Fruit fly (Drosophila melanogaster) whole organism, adult: Measurements from ENCODE around the gene CG46525.

Experiments
- CG11617 ChIP-seq: fragments of 200-800 bp; sonication (Bioruptor generic); optimal IDR thresholded peaks from 2 replicates; lab custom pipeline; 2017; ENCODE audit warnings: mild to moderate bottlenecking, missing biosample characterization, missing genetic modification reagents, missing genetic modification characterization
- CG14711 ChIP-seq: fragments of 200-800 bp; sonication (Bioruptor generic); optimal IDR thresholded peaks from 2 replicates; lab custom pipeline; 2018; ENCODE audit warnings: missing biosample characterization, mild to moderate bottlenecking, missing genetic modification characterization, moderate library complexity
- CG33017 ChIP-seq: fragments of 200-800 bp; sonication (Bioruptor generic); optimal IDR thresholded peaks from 2 replicates; lab custom pipeline; 2018; ENCODE audit warnings: missing biosample characterization, mild to moderate bottlenecking, missing genetic modification characterization, moderate library complexity
- Clk ChIP-seq: fragments of 200-800 bp; sonication (Bioruptor generic); optimal IDR thresholded peaks from 2 replicates; lab custom pipeline; 2017; ENCODE audit warnings: missing biosample characterization, missing genetic modification characterization
- Mnt ChIP-seq: fragments of 200-800 bp; sonication (Bioruptor generic); optimal IDR thresholded peaks from 2 replicates; lab custom pipeline; 2016; ENCODE audit warnings: missing biosample characterization, mild to moderate bottlenecking, missing genetic modification characterization
- kay ChIP-seq: fragments of 200-800 bp; sonication (Bioruptor generic); peaks from one replicate; lab custom pipeline; 2016; ENCODE audit warnings: missing biosample characterization, missing genetic modification characterization, borderline replicate concordance
- ovo ChIP-seq: fragments of 200-800 bp; sonication (Bioruptor generic); optimal IDR thresholded peaks from 2 replicates; lab custom pipeline; 2016; ENCODE audit warnings: missing biosample characterization, missing genetic modification characterization
- pad ChIP-seq: fragments of 200-800 bp; sonication (Bioruptor generic); optimal IDR thresholded peaks from 3 replicates; lab custom pipeline; 2017; ENCODE audit warnings: missing biosample characterization, missing genetic modification characterization, mild to moderate bottlenecking, moderate library complexity, missing genetic modification reagents
- tj ChIP-seq: fragments of 200-800 bp; sonication (Bioruptor generic); optimal IDR thresholded peaks from 3 replicates; lab custom pipeline; 2017; ENCODE audit warnings: missing biosample characterization, mild to moderate bottlenecking, missing genetic modification characterization, moderate library complexity

- no peak for TF ChIP-seq tj
- no peak for TF ChIP-seq Clk (GFP tag; lab: Kevin White, UChicago)
- no peak for TF ChIP-seq CG14711 (tag; lab: Kevin White, UChicago)
- TF ChIP-seq Mnt (GFP tag; lab: Kevin White, UChicago): no peak
- TF ChIP-seq ovo (GFP tag; lab: Kevin White, UChicago): no peak
- TF ChIP-seq CG11617 (GFP tag; lab: Kevin White, UChicago): no peak
- TF ChIP-seq kay (GFP tag; lab: Kevin White, UChicago): peak; percentile 55
- no peak for TF ChIP-seq pad (GFP tag; lab: Kevin White, UChicago)
- TF ChIP-seq CG33017 (tag; lab: Kevin White, UChicago): no peak
Measured at dm6 chr3L:17458856-17459518, 16.0 kb upstream of the CG46525 start.
